Fruit fly (Drosophila melanogaster): ENCODE results near the gene CG31445.

DNA sequence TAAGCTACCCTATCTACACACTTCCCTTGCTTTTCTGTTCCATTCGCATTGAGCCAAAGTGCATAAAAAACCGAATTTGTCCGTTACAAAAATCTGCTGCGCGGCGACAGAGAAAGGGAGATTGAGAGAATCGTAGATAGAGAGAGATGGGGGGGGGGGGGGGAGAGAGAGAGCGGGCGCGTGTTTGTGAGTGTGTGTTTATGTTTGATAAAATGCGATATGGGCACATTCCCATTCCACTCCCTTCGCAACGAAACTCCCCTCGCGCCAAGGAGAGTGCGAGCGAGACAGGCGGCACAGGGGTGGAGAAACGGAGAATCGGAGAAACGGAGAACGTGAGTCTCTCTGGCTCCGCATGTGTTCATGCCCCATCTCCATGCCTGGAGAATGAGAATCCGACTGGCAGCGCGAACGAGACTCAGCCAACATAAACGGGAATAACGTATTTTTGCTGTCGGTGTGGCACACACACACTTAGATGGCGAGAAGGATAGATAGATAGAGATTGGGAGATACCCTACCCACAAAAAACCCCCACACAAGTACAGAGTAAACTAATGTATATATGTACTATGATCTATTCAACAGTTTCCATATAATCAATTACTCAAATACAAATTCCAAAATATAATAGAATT is 42.8 kb upstream of the CG31445 start:
- TF ChIP-seq Myc (optimal IDR thresholded peaks at IDR 0.05): no peak
- TF ChIP-seq psq (optimal IDR thresholded peaks at IDR 0.05): no peak
- TF ChIP-seq h (optimal IDR thresholded peaks at IDR 0.05): no peak

All from Kc167 (cell line).